Worm (Caenorhabditis elegans) whole organism, young adult: ENCODE data around the gene mod-1.
"Not testable (repeated sequence)": the region's sequence is repeated elsewhere in the genome, so short reads cannot be mapped to it uniquely, and the experiment has no call there.

Experiments used
- B0336.3 ChIP-seq: fragments of 200-800 bp; sonication (Bioruptor generic); IDR thresholded peaks from 2 replicates; pipeline ENCODE4 v1.3.6; 2022; ENCODE audit warnings: missing genetic modification characterization, missing compliant biosample characterization
- Y53G8AR.9 ChIP-seq: fragments of 200-800 bp; sonication (Bioruptor generic); conservative IDR thresholded peaks from 2 replicates; pipeline ENCODE4 v1.3.6; 2022; ENCODE audit warnings: missing genetic modification reagents, missing genetic modification characterization, missing compliant biosample characterization
- ccch-3 ChIP-seq: fragments of 200-800 bp; sonication (Bioruptor generic); optimal IDR thresholded peaks from 2 replicates; lab custom pipeline; 2018; ENCODE audit warnings: mild to moderate bottlenecking, missing genetic modification characterization, missing compliant biosample characterization
- ceh-27 ChIP-seq: fragments of 200-800 bp; sonication (Bioruptor generic); optimal IDR thresholded peaks from 2 replicates; lab custom pipeline; 2018; ENCODE audit warnings: mild to moderate bottlenecking, missing genetic modification characterization, moderate library complexity, missing compliant biosample characterization
- madf-10 ChIP-seq: sonication (generic microtip); optimal IDR thresholded peaks from 2 replicates; lab custom pipeline; 2016; ENCODE audit warnings: mild to moderate bottlenecking, missing genetic modification characterization, missing compliant biosample characterization
- pha-4 ChIP-seq: fragments of 150-350 bp; sonication (generic microtip); optimal IDR thresholded peaks from 2 replicates; lab custom pipeline; 2014; ENCODE audit warnings: missing biosample characterization, missing genetic modification reagents, missing genetic modification characterization
- unc-130 ChIP-seq: sonication (generic microtip); optimal IDR thresholded peaks from 2 replicates; lab custom pipeline; 2016; ENCODE audit warnings: missing genetic modification reagents, missing genetic modification characterization, missing compliant biosample characterization
- ztf-26 ChIP-seq: sonication (generic microtip); optimal IDR thresholded peaks from 2 replicates; lab custom pipeline; 2017; ENCODE audit warnings: missing genetic modification characterization, missing compliant biosample characterization

ce11 chrV:8897942-8898419 lies 15.9 kb downstream of the mod-1 start, which contains the start of the genes his-17 and his-18:
- TF ChIP-seq unc-130 (GFP tag; lab: Kevin White, UChicago); B0336.3 (GFP tag; lab: Robert Waterston, UW); madf-10 (tag; lab: Kevin White, UChicago); ceh-27 (GFP tag; lab: Kevin White, UChicago); pha-4; ztf-26 (tag; lab: Kevin White, UChicago); Y53G8AR.9; ccch-3: not testable (repeated sequence)
